Worm (Caenorhabditis elegans) whole organism, L4 larva: ENCODE measurements around the gene sma-5.

Experiments
- F49E8.2 ChIP-seq: sonication (generic microtip); optimal IDR thresholded peaks from 2 replicates; lab custom pipeline; 2016; ENCODE audit warnings: missing compliant biosample characterization, mild to moderate bottlenecking, missing genetic modification characterization, borderline replicate concordance
- ZK337.2 ChIP-seq: fragments of 200-800 bp; sonication (Bioruptor generic); IDR thresholded peaks from 2 replicates; pipeline ENCODE4 v1.3.6; 2022; ENCODE audit warnings: missing genetic modification reagents, missing genetic modification characterization, missing compliant biosample characterization
- nhr-237 ChIP-seq: sonication (generic microtip); optimal IDR thresholded peaks from 2 replicates; lab custom pipeline; 2017; ENCODE audit warnings: missing biosample characterization, missing genetic modification characterization
- saeg-2 ChIP-seq: fragments of 200-800 bp; sonication (Bioruptor generic); IDR thresholded peaks from 2 replicates; pipeline ENCODE4 v1.3.6; 2022; ENCODE audit warnings: missing genetic modification reagents, missing genetic modification characterization, missing compliant biosample characterization
- unc-62 ChIP-seq, 3 experiments: fragments of 150-350 bp in 1 of 3; sonication (generic microtip); optimal IDR thresholded peaks in 2 of 3; peaks in 1 of 3; 1 replicate in 1 of 3; 2 replicates in 2 of 3; lab custom pipeline; 2014 to 2017; ENCODE audit warnings: missing biosample characterization in 3 of 3, missing genetic modification characterization in 3 of 3, missing genetic modification reagents in 3 of 3, missing genotype in 1 of 3
- vab-7 ChIP-seq: fragments of 200-800 bp; sonication (Bioruptor generic); IDR thresholded peaks from 2 replicates; pipeline ENCODE4 v1.3.6; 2022; ENCODE audit warnings: missing genetic modification reagents, missing genetic modification characterization, missing compliant biosample characterization
- zip-2 ChIP-seq: fragments of 150-350 bp; optimal IDR thresholded peaks from 2 replicates; lab custom pipeline; 2014; ENCODE audit warnings: missing biosample characterization, missing genetic modification characterization

ce11 chrX:12021446-12021845 lies 16.1 kb upstream of the sma-5 start:
- TF ChIP-seq F49E8.2 (tag; lab: Kevin White, UChicago) (no peak), nhr-237 (tag; lab: Kevin White, UChicago) (no peak), zip-2 (tag; lab: Kevin White, UChicago) (no peak), saeg-2 (no peak), ZK337.2 (GFP tag; lab: Robert Waterston, UW) (no peak), unc-62 (GFP tag; optimal IDR thresholded peaks at IDR 0.05 in 1 of 2; lab: Kevin White, UChicago) (no peak), unc-62 (tag; optimal IDR thresholded peaks at IDR 0.05; lab: Kevin White, UChicago) (no peak), vab-7 (GFP tag; lab: Robert Waterston, UW) (no peak)
